Fruit fly (Drosophila melanogaster): ENCODE results near the gene CG14777.

CG14777 gene

dm6 chrX:1476848-1477247 is 10.9 kb downstream of the CG14777 start, which contains the start of the genes Rab27 and mei-38 (continued):
- TF ChIP-seq CG4360 (GFP tag; IDR thresholded peaks at IDR 0.05) = no peak
- peak; percentile 37 for TF ChIP-seq pho (GFP tag; optimal IDR thresholded peaks at IDR 0.05)
- TF ChIP-seq Ptx1 (GFP tag; IDR thresholded peaks at IDR 0.05) = 0 out of 2 replicates have a peak, but pooled peaks have one; percentile 11
- no peak for TF ChIP-seq CG9215 (GFP tag; IDR thresholded peaks at IDR 0.05)
- peak; percentile 43 for TF ChIP-seq CG1603 (tag; optimal IDR thresholded peaks at IDR 0.05)
- TF ChIP-seq br (optimal IDR thresholded peaks at IDR 0.05) = no peak
- TF ChIP-seq hbn (GFP tag; IDR thresholded peaks at IDR 0.05; ENCODE audit: partially characterized antibody) = peak; percentile 57; the same call in 1 of the 2 replicates
- no peak for TF ChIP-seq CG3838 (GFP tag; optimal IDR thresholded peaks at IDR 0.05)
- TF ChIP-seq CG1792 (GFP tag; optimal IDR thresholded peaks at IDR 0.05) = peak; percentile 23
- TF ChIP-seq Hmx (GFP tag; optimal IDR thresholded peaks at IDR 0.05) = no peak
- TF ChIP-seq nmo (GFP tag; optimal IDR thresholded peaks at IDR 0.05) = no peak
- no peak for TF ChIP-seq Rx (GFP tag; IDR thresholded peaks at IDR 0.05)
- TF ChIP-seq chinmo (GFP tag; IDR thresholded peaks at IDR 0.05; ENCODE audit: partially characterized antibody) = 0 out of 4 replicates have a peak, but pooled peaks have one; percentile 61
- 0 out of 2 replicates have a peak, but pooled peaks have one; percentile 36 for TF ChIP-seq tna (GFP tag; IDR thresholded peaks at IDR 0.05; ENCODE audit: partially characterized antibody)
- TF ChIP-seq CG8478 (optimal IDR thresholded peaks at IDR 0.05) = no peak
- no peak for TF ChIP-seq Lpt (GFP tag; optimal IDR thresholded peaks at IDR 0.05)
- peak; percentile 97 for TF ChIP-seq E2f2 (GFP tag; IDR thresholded peaks at IDR 0.05)
- no peak for TF ChIP-seq D (optimal IDR thresholded peaks at IDR 0.05)
- no peak for TF ChIP-seq D (GFP tag; optimal IDR thresholded peaks at IDR 0.05)
- TF ChIP-seq H2.0 (GFP tag; IDR thresholded peaks at IDR 0.05) = no peak
- TF ChIP-seq ham (GFP tag; IDR thresholded peaks at IDR 0.05) = no peak
- no peak for TF ChIP-seq peb (GFP tag; IDR thresholded peaks at IDR 0.05)
- 0 out of 3 replicates have a peak, but pooled peaks have one; percentile 45 for TF ChIP-seq vnd (GFP tag; IDR thresholded peaks at IDR 0.05; ENCODE audit: partially characterized antibody)
- peak; percentile 2 for TF ChIP-seq Dip3 (GFP tag; optimal IDR thresholded peaks at IDR 0.05)
- peak; percentile 65 for TF ChIP-seq sens (GFP tag)
- peak; percentile 20 for TF ChIP-seq Xbp1 (GFP tag; optimal IDR thresholded peaks at IDR 0.05)
- peak; percentile 62 for TF ChIP-seq CG15514 (GFP tag; optimal IDR thresholded peaks at IDR 0.05)
- no peak for TF ChIP-seq chm (GFP tag; IDR thresholded peaks at IDR 0.05)
- no peak for TF ChIP-seq CG11560 (tag; IDR thresholded peaks at IDR 0.05)
- peak; percentile 64 for TF ChIP-seq Rfx (GFP tag; IDR thresholded peaks at IDR 0.05)
- TF ChIP-seq jumu (GFP tag; optimal IDR thresholded peaks at IDR 0.05) = peak; percentile 44
- no peak for TF ChIP-seq Atf6 (GFP tag; IDR thresholded peaks at IDR 0.05)
- TF ChIP-seq mirr (GFP tag; optimal IDR thresholded peaks at IDR 0.05) = no peak
- peak; percentile 22 for TF ChIP-seq caup (GFP tag; optimal IDR thresholded peaks at IDR 0.05; ENCODE audit: severe bottlenecking)
- no peak for TF ChIP-seq bcd (GFP tag; optimal IDR thresholded peaks at IDR 0.05)
- TF ChIP-seq prd (optimal IDR thresholded peaks at IDR 0.05) = no peak
- 0 out of 3 replicates have a peak, but pooled peaks have one; percentile 16 for TF ChIP-seq prd (GFP tag; IDR thresholded peaks at IDR 0.05)
- TF ChIP-seq CG32772 (GFP tag; IDR thresholded peaks at IDR 0.05) = peak; percentile 54
- TF ChIP-seq sob (GFP tag; IDR thresholded peaks at IDR 0.05) = peak; percentile 61; the same call in 1 of the 2 replicates
- TF ChIP-seq ac (GFP tag; optimal IDR thresholded peaks at IDR 0.05) = no peak
- TF ChIP-seq lab (GFP tag; optimal IDR thresholded peaks at IDR 0.05) = peak; percentile 37
- peak; percentile 67 for TF ChIP-seq CG8290 (GFP tag; optimal IDR thresholded peaks at IDR 0.05)
- peak in 1 of 2 experiments; percentile 44 for TF ChIP-seq CG8290 (tag; optimal IDR thresholded peaks at IDR 0.05)
- TF ChIP-seq croc (GFP tag; conservative IDR thresholded peaks at IDR 0.05) = no peak
- peak; percentile 75 for TF ChIP-seq CG17186 (GFP tag; optimal IDR thresholded peaks at IDR 0.05)
- TF ChIP-seq Dp (GFP tag; optimal IDR thresholded peaks at IDR 0.05) = peak; percentile 93
- 0 out of 3 replicates have a peak, but pooled peaks have one; percentile 14 for TF ChIP-seq Dbx (GFP tag; IDR thresholded peaks at IDR 0.05)
- peak; percentile 53; the same call in 1 of the 3 replicates for TF ChIP-seq CG7963 (GFP tag; IDR thresholded peaks at IDR 0.05; ENCODE audit: partially characterized antibody)
- TF ChIP-seq amos (GFP tag; IDR thresholded peaks at IDR 0.05; ENCODE audit: partially characterized antibody) = peak; percentile 82
- TF ChIP-seq CG7271 (tag; optimal IDR thresholded peaks at IDR 0.05) = no peak
- TF ChIP-seq Sin3A (optimal IDR thresholded peaks at IDR 0.05) = peak; percentile 59
- TF ChIP-seq ato (GFP tag; IDR thresholded peaks at IDR 0.05; ENCODE audit: partially characterized antibody) = peak; percentile 33; the same call in 1 of the 2 replicates
- no peak for TF ChIP-seq cad (GFP tag; optimal IDR thresholded peaks at IDR 0.05)

Measured in whole organism, embryonic.